Worm (Caenorhabditis elegans): ENCODE measurements around the gene fbxb-14.

Gene fbxb-14

ce11 chrII:572010-572409 is 10.5 kb downstream of the fbxb-14 start, which contains the start of gene mlt-8:
mlt-8 (minus strand) TSS chrII:572110.
- TF ChIP-seq blmp-1 (tag; optimal IDR thresholded peaks at IDR 0.05; ENCODE audit: insufficient read depth) (no peak), elt-3 (tag; optimal IDR thresholded peaks at IDR 0.05) (no peak), mbf-1 (tag; optimal IDR thresholded peaks at IDR 0.05) (no peak), mdl-1 (tag; optimal IDR thresholded peaks at IDR 0.05) (no peak), zag-1 (tag; optimal IDR thresholded peaks at IDR 0.05) (no peak), sma-3 (GFP tag; optimal IDR thresholded peaks at IDR 0.05) (no peak), skn-1 (tag; optimal IDR thresholded peaks at IDR 0.05) (no peak), F13H6.1 (tag; optimal IDR thresholded peaks at IDR 0.05) (no peak), sma-9 (GFP tag; optimal IDR thresholded peaks at IDR 0.05) (no peak), sma-9 (tag; optimal IDR thresholded peaks at IDR 0.05) (no peak), unc-39 (tag; optimal IDR thresholded peaks at IDR 0.05) (no peak), dmd-4 (tag; optimal IDR thresholded peaks at IDR 0.05) (no peak), egl-27 (tag; optimal IDR thresholded peaks at IDR 0.05) (no peak), ztf-4 (tag; optimal IDR thresholded peaks at IDR 0.05) (no peak), ztf-1 (GFP tag; conservative IDR thresholded peaks at IDR 0.05) (no peak), ceh-82 (tag; optimal IDR thresholded peaks at IDR 0.05) (no peak), R02D3.7 (tag; optimal IDR thresholded peaks at IDR 0.05) (no peak), nhr-77 (tag; optimal IDR thresholded peaks at IDR 0.05) (no peak)

ce11 chrII:568776-569175 is 13.8 kb downstream of the fbxb-14 start, which contains the start of gene W08F4.5:
W08F4.5 (minus strand) TSS chrII:568876.
- TF ChIP-seq elt-3 (tag; optimal IDR thresholded peaks at IDR 0.05) (no peak), peb-1 (tag; optimal IDR thresholded peaks at IDR 0.05) (no peak), unc-55 (GFP tag; optimal IDR thresholded peaks at IDR 0.05) (no peak), sem-4 (tag; optimal IDR thresholded peaks at IDR 0.05) (no peak), C34F6.9 (tag; optimal IDR thresholded peaks at IDR 0.05) (no peak), nhr-12 (tag; optimal IDR thresholded peaks at IDR 0.05) (no peak), dmd-4 (tag; optimal IDR thresholded peaks at IDR 0.05) (no peak), F13H6.1 (tag; optimal IDR thresholded peaks at IDR 0.05) (no peak), R02D3.7 (tag; optimal IDR thresholded peaks at IDR 0.05) (no peak)

ce11 chrII:556185-556584 is 26.4 kb downstream of the fbxb-14 start, which contains the start of the genes C09E8.1 and C09E8.6:
C09E8.1 (plus strand) TSS chrII:556485.
C09E8.6 (plus strand) TSS chrII:556497.
- TF ChIP-seq unc-62 (GFP tag; optimal IDR thresholded peaks at IDR 0.05) (no peak), nhr-6 (tag; optimal IDR thresholded peaks at IDR 0.05) (no peak), Y55F3AM.14 (GFP tag; optimal IDR thresholded peaks at IDR 0.05) (no peak), elt-3 (tag; optimal IDR thresholded peaks at IDR 0.05) (no peak)

- TF ChIP-seq alr-1 (tag; optimal IDR thresholded peaks at IDR 0.05) (no peak), nhr-129 (tag; optimal IDR thresholded peaks at IDR 0.05) (no peak), fos-1 (tag; optimal IDR thresholded peaks at IDR 0.05) (no peak), nhr-12 (tag; optimal IDR thresholded peaks at IDR 0.05) (no peak), zag-1 (tag; optimal IDR thresholded peaks at IDR 0.05) (no peak), C34F6.9 (tag; optimal IDR thresholded peaks at IDR 0.05) (peak; percentile 20), mab-5 (tag; optimal IDR thresholded peaks at IDR 0.05) (no peak)
Observed at ce11 chrII:555371-555770, 27.2 kb downstream of the fbxb-14 start.

ce11 chrII:551245-551904 is 31.2 kb downstream of the fbxb-14 start, which contains the start of gene lips-7:
lips-7 (plus strand) TSS chrII:551854.
- TF ChIP-seq gmeb-1 (tag; optimal IDR thresholded peaks at IDR 0.05) (no peak), lin-13 (GFP tag; optimal IDR thresholded peaks at IDR 0.05) (no peak), sma-9 (GFP tag; optimal IDR thresholded peaks at IDR 0.05) (no peak), sma-9 (tag; optimal IDR thresholded peaks at IDR 0.05) (no peak), nhr-77 (tag; optimal IDR thresholded peaks at IDR 0.05) (no peak), lin-11 (tag; optimal IDR thresholded peaks at IDR 0.05) (no peak)

- TF ChIP-seq zag-1 (tag; optimal IDR thresholded peaks at IDR 0.05) (no peak), unc-55 (GFP tag; optimal IDR thresholded peaks at IDR 0.05) (peak; percentile 7)
Observed at ce11 chrII:549501-549900, 33.0 kb downstream of the fbxb-14 start.

All from whole organism, L2 larva.